Worm (Caenorhabditis elegans) whole organism, L3 larva: Measurements from ENCODE around the gene W07G4.7.

ENCODE experiments used
- R02D3.7 ChIP-seq: fragments of 150-350 bp; optimal IDR thresholded peaks from 2 replicates; lab custom pipeline; 2014; ENCODE audit warnings: missing biosample characterization, missing genetic modification characterization
- ZK546.5 ChIP-seq: sonication (generic microtip); optimal IDR thresholded peaks from 2 replicates; lab custom pipeline; 2017; ENCODE audit warnings: missing biosample characterization, missing genetic modification characterization
- aly-2 ChIP-seq: fragments of 150-350 bp; optimal IDR thresholded peaks from 2 replicates; lab custom pipeline; 2014; ENCODE audit warnings: missing biosample characterization, missing genetic modification characterization
- ama-1 ChIP-seq: fragments of 150-350 bp; optimal IDR thresholded peaks from 2 replicates; lab custom pipeline; 2018
- ceh-28 ChIP-seq: fragments of 150-350 bp; optimal IDR thresholded peaks from 2 replicates; lab custom pipeline; 2014; ENCODE audit warnings: missing biosample characterization, missing genetic modification reagents, missing genetic modification characterization
- ceh-82 ChIP-seq: fragments of 150-350 bp; optimal IDR thresholded peaks from 2 replicates; lab custom pipeline; 2014; ENCODE audit warnings: missing biosample characterization, missing genetic modification characterization
- ceh-9 ChIP-seq: sonication (generic microtip); optimal IDR thresholded peaks from 2 replicates; lab custom pipeline; 2018; ENCODE audit warnings: missing biosample characterization, missing genetic modification characterization
- daf-12 ChIP-seq: fragments of 150-350 bp; optimal IDR thresholded peaks from 2 replicates; lab custom pipeline; 2014; ENCODE audit warnings: missing biosample characterization, missing genetic modification reagents, missing genetic modification characterization
- egl-27 ChIP-seq: sonication (generic microtip); optimal IDR thresholded peaks from 4 replicates; lab custom pipeline; 2017; ENCODE audit warnings: missing biosample characterization, missing genetic modification reagents, missing genetic modification characterization
- egl-5 ChIP-seq: fragments of 150-350 bp; optimal IDR thresholded peaks from 2 replicates; lab custom pipeline; 2017; ENCODE audit warnings: missing biosample characterization, missing genetic modification reagents, missing genetic modification characterization, inconsistent platforms
- elt-1 ChIP-seq: fragments of 150-350 bp; optimal IDR thresholded peaks from 2 replicates; lab custom pipeline; 2014; ENCODE audit warnings: missing biosample characterization, missing genetic modification characterization
- elt-2 ChIP-seq: sonication (generic microtip); optimal IDR thresholded peaks from 2 replicates; lab custom pipeline; 2016; ENCODE audit warnings: missing genetic modification reagents, mild to moderate bottlenecking, missing genetic modification characterization, missing compliant biosample characterization
- eor-1 ChIP-seq, 2 experiments: fragments of 150-350 bp; optimal IDR thresholded peaks; 2 replicates each; lab custom pipeline; 2014 to 2018; ENCODE audit warnings: missing biosample characterization in 2 of 2, missing genetic modification characterization in 2 of 2
- fkh-10 ChIP-seq: sonication (generic microtip); optimal IDR thresholded peaks from 2 replicates; lab custom pipeline; 2017; ENCODE audit warnings: missing biosample characterization, missing genetic modification reagents, missing genetic modification characterization
- fos-1 ChIP-seq: fragments of 150-350 bp; optimal IDR thresholded peaks from 2 replicates; lab custom pipeline; 2014; ENCODE audit warnings: missing biosample characterization, missing genetic modification characterization
- jun-1 ChIP-seq: fragments of 150-350 bp; optimal IDR thresholded peaks from 2 replicates; lab custom pipeline; 2014; ENCODE audit warnings: missing biosample characterization, missing genetic modification reagents, missing genetic modification characterization
- lin-15B ChIP-seq: fragments of 150-350 bp; optimal IDR thresholded peaks from 2 replicates; lab custom pipeline; 2014; ENCODE audit warnings: missing biosample characterization, missing genetic modification characterization
- lsy-12 ChIP-seq: sonication (generic microtip); optimal IDR thresholded peaks from 2 replicates; lab custom pipeline; 2016; ENCODE audit warnings: mild to moderate bottlenecking, missing genetic modification characterization, missing compliant biosample characterization
- mdl-1 ChIP-seq: fragments of 150-350 bp; optimal IDR thresholded peaks from 2 replicates; lab custom pipeline; 2014; ENCODE audit warnings: missing biosample characterization, missing genetic modification characterization
- mml-1 ChIP-seq: fragments of 150-350 bp; sonication (generic microtip); optimal IDR thresholded peaks from 3 replicates; lab custom pipeline; 2014; ENCODE audit warnings: missing biosample characterization, missing genetic modification characterization
- nfya-1 ChIP-seq: sonication (generic microtip); optimal IDR thresholded peaks from 2 replicates; lab custom pipeline; 2017; ENCODE audit warnings: missing genetic modification characterization, mild to moderate bottlenecking, missing compliant biosample characterization, antibody characterized with exemption, moderate library complexity; ENCODE audit not compliant: insufficient read depth
- nhr-11 ChIP-seq: fragments of 150-350 bp; optimal IDR thresholded peaks from 2 replicates; lab custom pipeline; 2014; ENCODE audit warnings: missing biosample characterization, missing genetic modification characterization
- nhr-12 ChIP-seq: fragments of 150-350 bp; optimal IDR thresholded peaks from 2 replicates; lab custom pipeline; 2014; ENCODE audit warnings: missing biosample characterization, missing genetic modification characterization
- nhr-23 ChIP-seq: fragments of 150-350 bp; optimal IDR thresholded peaks from 2 replicates; lab custom pipeline; 2014; ENCODE audit warnings: missing biosample characterization, missing genetic modification reagents, missing genetic modification characterization
- nhr-237 ChIP-seq: fragments of 150-350 bp; optimal IDR thresholded peaks from 2 replicates; lab custom pipeline; 2014; ENCODE audit warnings: missing biosample characterization, missing genetic modification characterization
- nhr-25 ChIP-seq: sonication (generic microtip); optimal IDR thresholded peaks from 2 replicates; lab custom pipeline; 2017; ENCODE audit warnings: missing biosample characterization, missing genetic modification characterization
- nhr-28 ChIP-seq: fragments of 150-350 bp; optimal IDR thresholded peaks from 2 replicates; lab custom pipeline; 2014; ENCODE audit warnings: missing biosample characterization, missing genetic modification characterization
- nhr-43 ChIP-seq: sonication (generic microtip); optimal IDR thresholded peaks from 2 replicates; lab custom pipeline; 2016; ENCODE audit warnings: mild to moderate bottlenecking, missing genetic modification characterization, missing compliant biosample characterization; ENCODE audit not compliant: poor library complexity, severe bottlenecking
- nhr-67 ChIP-seq: fragments of 150-350 bp; optimal IDR thresholded peaks from 2 replicates; lab custom pipeline; 2014; ENCODE audit warnings: missing biosample characterization, missing genetic modification characterization
- nhr-76 ChIP-seq: fragments of 150-350 bp; sonication (generic microtip); optimal IDR thresholded peaks from 5 replicates; lab custom pipeline; 2014; ENCODE audit warnings: missing biosample characterization, missing genetic modification characterization
- nhr-77 ChIP-seq: fragments of 150-350 bp; optimal IDR thresholded peaks from 2 replicates; lab custom pipeline; 2014; ENCODE audit warnings: missing biosample characterization, missing genetic modification characterization
- pha-4 ChIP-seq: fragments of 150-350 bp; optimal IDR thresholded peaks from 2 replicates; lab custom pipeline; 2014; ENCODE audit warnings: missing biosample characterization, missing genetic modification reagents, missing genetic modification characterization
- pqm-1 ChIP-seq: fragments of 150-350 bp; optimal IDR thresholded peaks from 2 replicates; lab custom pipeline; 2017; ENCODE audit warnings: missing biosample characterization, missing genetic modification characterization, inconsistent platforms
- sea-2 ChIP-seq: fragments of 150-350 bp; sonication (generic microtip); optimal IDR thresholded peaks from 4 replicates; lab custom pipeline; 2014; ENCODE audit warnings: missing biosample characterization, missing genetic modification reagents, missing genetic modification characterization
- snpc-4 ChIP-seq: fragments of 150-350 bp; optimal IDR thresholded peaks from 2 replicates; lab custom pipeline; 2014; ENCODE audit warnings: missing biosample characterization, missing genetic modification characterization
- unc-62 ChIP-seq: fragments of 150-350 bp; sonication (generic microtip); optimal IDR thresholded peaks from 4 replicates; lab custom pipeline; 2014; ENCODE audit warnings: missing biosample characterization, missing genetic modification reagents, missing genetic modification characterization
- ztf-4 ChIP-seq: fragments of 150-350 bp; optimal IDR thresholded peaks from 2 replicates; lab custom pipeline; 2014; ENCODE audit warnings: missing biosample characterization, missing genetic modification characterization

W07G4.7 gene

ce11 chrV:13018233-13018632, 16.3 kb downstream of the W07G4.7 start:
- TF ChIP-seq unc-62 (no peak), snpc-4 (no peak), ZK546.5 (tag; lab: Kevin White, UChicago) (no peak), nhr-76 (tag; lab: Kevin White, UChicago) (no peak), nhr-25 (tag; lab: Kevin White, UChicago) (no peak)

- TF ChIP-seq nhr-77 (tag; lab: Kevin White, UChicago) (no peak), nhr-76 (tag; lab: Kevin White, UChicago) (no peak), nhr-67 (tag; lab: Kevin White, UChicago) (no peak), sea-2 (GFP tag; lab: Kevin White, UChicago) (no peak), nhr-25 (tag; lab: Kevin White, UChicago) (no peak), daf-12 (tag; lab: Kevin White, UChicago) (no peak), nhr-43 (tag; lab: Kevin White, UChicago) (no peak), nhr-11 (tag; lab: Kevin White, UChicago) (no peak), fkh-10 (GFP tag; lab: Kevin White, UChicago) (no peak), nhr-12 (tag; lab: Kevin White, UChicago) (no peak), mml-1 (no peak), snpc-4 (no peak), egl-5 (tag; lab: Kevin White, UChicago) (no peak), ama-1 (no peak), nhr-23 (no peak), elt-1 (tag; lab: Kevin White, UChicago) (no peak), elt-2 (tag; lab: Kevin White, UChicago) (no peak)
Measured at ce11 chrV:13013844-13014243, 20.7 kb downstream of the W07G4.7 start, which contains the start of gene F15B9.6. Gene F15B9.6 (plus strand): TSS chrV:13014144.

ce11 chrV:13013158-13013557, 21.3 kb downstream of the W07G4.7 start, which contains the start of gene try-10:
Gene try-10 (minus strand): TSS chrV:13013258.
- TF ChIP-seq nhr-237 (tag; lab: Kevin White, UChicago) (no peak), eor-1 (tag; optimal IDR thresholded peaks at IDR 0.05; lab: Kevin White, UChicago) (no peak), aly-2 (tag; lab: Kevin White, UChicago) (no peak), ceh-9 (tag; lab: Kevin White, UChicago) (no peak), elt-1 (tag; lab: Kevin White, UChicago) (no peak), sea-2 (GFP tag; lab: Kevin White, UChicago) (no peak), daf-12 (tag; lab: Kevin White, UChicago) (no peak), mml-1 (no peak), unc-62 (no peak), egl-5 (tag; lab: Kevin White, UChicago) (no peak), mdl-1 (tag; lab: Kevin White, UChicago) (no peak), pha-4 (tag; lab: Kevin White, UChicago) (no peak), ztf-4 (no peak), lin-15B (no peak), fos-1 (tag; lab: Kevin White, UChicago) (no peak), nhr-77 (tag; lab: Kevin White, UChicago) (no peak), snpc-4 (no peak), R02D3.7 (no peak)

ce11 chrV:13011904-13012303, 22.6 kb downstream of the W07G4.7 start:
- TF ChIP-seq pha-4 (tag; lab: Kevin White, UChicago) (peak; percentile 15), ztf-4 (no peak), lsy-12 (tag; lab: Kevin White, UChicago) (no peak), egl-27 (no peak), pqm-1 (tag; lab: Kevin White, UChicago) (peak; percentile 70), jun-1 (tag; lab: Kevin White, UChicago) (peak; percentile 26), elt-2 (tag; lab: Kevin White, UChicago) (peak; percentile 91), ceh-28 (tag; lab: Kevin White, UChicago) (peak; percentile 22)

- TF ChIP-seq mdl-1 (tag; lab: Kevin White, UChicago) = no peak
- peak; percentile 14 for TF ChIP-seq ceh-28 (tag; lab: Kevin White, UChicago)
- TF ChIP-seq nhr-25 (tag; lab: Kevin White, UChicago) = peak; percentile 1
- TF ChIP-seq nhr-28 = no peak
- peak; percentile 58 for TF ChIP-seq nfya-1 (tag; lab: Kevin White, UChicago)
- TF ChIP-seq pha-4 (tag; lab: Kevin White, UChicago) = peak; percentile 2
- TF ChIP-seq ceh-82 = no peak
- TF ChIP-seq pqm-1 (tag; lab: Kevin White, UChicago) = no peak
- peak; percentile 23 for TF ChIP-seq egl-5 (tag; lab: Kevin White, UChicago)
- TF ChIP-seq elt-2 (tag; lab: Kevin White, UChicago) = peak; percentile 25
Measured at ce11 chrV:13009843-13010242, 24.7 kb downstream of the W07G4.7 start.
